Worm (Caenorhabditis elegans): ENCODE data around the gene mlt-8.

ce11 chrII:602020-602419 is 30.1 kb upstream of the mlt-8 start, which contains the start of gene nhl-3:
- TF ChIP-seq ttx-3 (tag; optimal IDR thresholded peaks at IDR 0.05) (no peak), ahr-1 (tag; optimal IDR thresholded peaks at IDR 0.05) (no peak), hlh-30 (tag; optimal IDR thresholded peaks at IDR 0.05; ENCODE audit: insufficient read depth) (no peak), ama-1 (optimal IDR thresholded peaks at IDR 0.05) (no peak), hlh-13 (GFP tag; optimal IDR thresholded peaks at IDR 0.05) (no peak), elt-4 (tag; optimal IDR thresholded peaks at IDR 0.05) (no peak), nhr-11 (tag; optimal IDR thresholded peaks at IDR 0.05) (no peak), rnt-1 (tag; optimal IDR thresholded peaks at IDR 0.05) (no peak), tbx-2 (tag; optimal IDR thresholded peaks at IDR 0.05) (no peak), F13H6.1 (tag; optimal IDR thresholded peaks at IDR 0.05) (no peak)

All from whole organism, late embryonic.